Worm (Caenorhabditis elegans) whole organism, early embryonic: ENCODE data around the gene nhr-118.

ENCODE experiments used
- B0310.2 ChIP-seq: sonication (generic microtip); optimal IDR thresholded peaks from 2 replicates; lab custom pipeline; 2016; ENCODE audit warnings: mild to moderate bottlenecking, missing genetic modification characterization, missing compliant biosample characterization
- aly-1 ChIP-seq: sonication (generic microtip); optimal IDR thresholded peaks from 2 replicates; lab custom pipeline; 2016; ENCODE audit warnings: missing genetic modification characterization, missing compliant biosample characterization
- ama-1 ChIP-seq: fragments of 150-350 bp; optimal IDR thresholded peaks from 2 replicates; lab custom pipeline; 2014
- ceh-13 ChIP-seq: fragments of 200-800 bp; sonication (Bioruptor generic); optimal IDR thresholded peaks from 2 replicates; lab custom pipeline; 2018; ENCODE audit warnings: mild to moderate bottlenecking, missing genetic modification characterization, missing compliant biosample characterization
- ets-7 ChIP-seq: sonication (generic microtip); optimal IDR thresholded peaks from 2 replicates; lab custom pipeline; 2016; ENCODE audit warnings: missing genotype, missing genetic modification characterization, missing compliant biosample characterization
- flt-1 ChIP-seq: fragments of 200-800 bp; sonication (Bioruptor generic); IDR thresholded peaks from 2 replicates; pipeline ENCODE4 v1.3.6; 2022; ENCODE audit warnings: missing genetic modification characterization, missing compliant biosample characterization
- hmg-4 ChIP-seq: fragments of 200-800 bp; sonication (Bioruptor generic); optimal IDR thresholded peaks from 2 replicates; lab custom pipeline; 2018; ENCODE audit warnings: mild to moderate bottlenecking, missing genetic modification characterization, missing compliant biosample characterization
- hnd-1 ChIP-seq: sonication (generic microtip); optimal IDR thresholded peaks from 2 replicates; lab custom pipeline; 2016; ENCODE audit warnings: missing genetic modification characterization, missing compliant biosample characterization
- pes-1 ChIP-seq: fragments of 200-800 bp; sonication (Bioruptor generic); IDR thresholded peaks from 2 replicates; pipeline ENCODE4 v1.3.6; 2022; ENCODE audit warnings: missing genetic modification reagents, missing genetic modification characterization, missing compliant biosample characterization
- scrt-1 ChIP-seq: fragments of 200-800 bp; sonication (Bioruptor generic); IDR thresholded peaks from 2 replicates; pipeline ENCODE4 v1.3.6; 2022; ENCODE audit warnings: missing genetic modification characterization, missing compliant biosample characterization
- sea-1 ChIP-seq: fragments of 200-800 bp; sonication (Bioruptor generic); conservative IDR thresholded peaks from 2 replicates; pipeline ENCODE4 v1.3.6; 2022; ENCODE audit warnings: missing genetic modification characterization, missing compliant biosample characterization
- tbx-11 ChIP-seq: fragments of 200-800 bp; sonication (Bioruptor generic); IDR thresholded peaks from 2 replicates; pipeline ENCODE4 v1.3.6; 2022; ENCODE audit warnings: missing genetic modification characterization, missing compliant biosample characterization

ce11 chrV:4371309-4371933 lies 36.2 kb upstream of the nhr-118 start, which contains the start of the genes gmpr-1 and fipp-1:
- no peak for TF ChIP-seq aly-1 (tag; lab: Kevin White, UChicago)
- TF ChIP-seq ama-1 (lab: Kevin White, UChicago): no peak
- TF ChIP-seq flt-1: no peak
- TF ChIP-seq ets-7 (tag; lab: Kevin White, UChicago): no peak
- TF ChIP-seq B0310.2: no peak
- no peak for TF ChIP-seq hnd-1 (tag; lab: Kevin White, UChicago)
- no peak for TF ChIP-seq pes-1
- TF ChIP-seq tbx-11 (GFP tag; lab: Robert Waterston, UW): no peak
- no peak for TF ChIP-seq scrt-1 (GFP tag; lab: Robert Waterston, UW)
- TF ChIP-seq ceh-13 (GFP tag; lab: Kevin White, UChicago): no peak
- no peak for TF ChIP-seq hmg-4 (GFP tag; lab: Kevin White, UChicago)
- TF ChIP-seq sea-1: no peak
